Worm (Caenorhabditis elegans) whole organism, L1 larva: ENCODE measurements around the gene F09B9.5.

Experiments used
- C04F5.9 ChIP-seq: sonication (generic microtip); optimal IDR thresholded peaks from 2 replicates; lab custom pipeline; 2016; ENCODE audit warnings: missing genetic modification characterization, missing compliant biosample characterization
- C16A3.4 ChIP-seq: fragments of 150-350 bp; optimal IDR thresholded peaks from 2 replicates; lab custom pipeline; 2014; ENCODE audit warnings: missing biosample characterization, missing genetic modification characterization
- Y116A8C.19 ChIP-seq: sonication (generic microtip); optimal IDR thresholded peaks from 2 replicates; lab custom pipeline; 2016; ENCODE audit warnings: missing compliant biosample characterization, missing genetic modification characterization, borderline replicate concordance
- aly-2 ChIP-seq: fragments of 150-350 bp; optimal IDR thresholded peaks from 2 replicates; lab custom pipeline; 2014; ENCODE audit warnings: missing biosample characterization, missing genetic modification characterization
- ama-1 ChIP-seq: fragments of 150-350 bp; optimal IDR thresholded peaks from 2 replicates; lab custom pipeline; 2014
- blmp-1 ChIP-seq: fragments of 150-350 bp; optimal IDR thresholded peaks from 2 replicates; lab custom pipeline; 2014; ENCODE audit warnings: missing biosample characterization, missing genetic modification characterization
- ceh-63 ChIP-seq: fragments of 200-800 bp; sonication (Bioruptor generic); optimal IDR thresholded peaks from 2 replicates; lab custom pipeline; 2018; ENCODE audit warnings: mild to moderate bottlenecking, missing genetic modification characterization, missing compliant biosample characterization
- ceh-8 ChIP-seq: fragments of 200-800 bp; sonication (Bioruptor generic); optimal IDR thresholded peaks from 2 replicates; lab custom pipeline; 2018; ENCODE audit warnings: mild to moderate bottlenecking, missing genetic modification characterization, moderate library complexity, missing compliant biosample characterization
- ceh-90 ChIP-seq: sonication (generic microtip); optimal IDR thresholded peaks from 2 replicates; lab custom pipeline; 2016; ENCODE audit warnings: missing genetic modification characterization, missing compliant biosample characterization
- ces-1 ChIP-seq: fragments of 150-350 bp; optimal IDR thresholded peaks from 2 replicates; lab custom pipeline; 2014; ENCODE audit warnings: missing biosample characterization, missing genetic modification reagents, missing genetic modification characterization
- dpl-1 ChIP-seq, 3 experiments: fragments of 150-350 bp in 2 of 3; sonication (generic microtip) in 1 of 3; optimal IDR thresholded peaks; 2 replicates each; lab custom pipeline; 2014 to 2017; ENCODE audit warnings: missing biosample characterization in 3 of 3, missing genetic modification characterization in 3 of 3, missing genetic modification reagents in 3 of 3
- dsc-1 ChIP-seq: sonication (generic microtip); optimal IDR thresholded peaks from 2 replicates; lab custom pipeline; 2016; ENCODE audit warnings: mild to moderate bottlenecking, missing genetic modification characterization, missing compliant biosample characterization
- efl-1 ChIP-seq, 4 experiments: fragments of 150-350 bp; optimal IDR thresholded peaks in 3 of 4; peaks in 1 of 4; 1 replicate in 1 of 4; 2 replicates in 3 of 4; lab custom pipeline; 2014; ENCODE audit warnings: missing biosample characterization in 2 of 4, missing genetic modification characterization in 2 of 4, missing genetic modification reagents in 2 of 4
- elt-3 ChIP-seq, 6 experiments: fragments of 150-350 bp in 1 of 6; sonication (generic microtip); optimal IDR thresholded peaks; 2 replicates each; lab custom pipeline; 2017 to 2018; ENCODE audit warnings: missing biosample characterization in 6 of 6, missing genetic modification characterization in 6 of 6, inconsistent platforms in 1 of 6
- fkh-8 ChIP-seq: sonication (generic microtip); optimal IDR thresholded peaks from 2 replicates; lab custom pipeline; 2016; ENCODE audit warnings: mild to moderate bottlenecking, missing genetic modification characterization, missing compliant biosample characterization
- fos-1 ChIP-seq: fragments of 150-350 bp; optimal IDR thresholded peaks from 2 replicates; lab custom pipeline; 2014; ENCODE audit warnings: missing biosample characterization, missing genetic modification characterization
- grh-1 ChIP-seq: fragments of 200-800 bp; sonication (Bioruptor generic); IDR thresholded peaks from 2 replicates; pipeline ENCODE4 v1.3.6; 2022; ENCODE audit warnings: missing genetic modification reagents, missing genetic modification characterization, missing compliant biosample characterization
- hlh-4 ChIP-seq: sonication (generic microtip); optimal IDR thresholded peaks from 2 replicates; lab custom pipeline; 2016; ENCODE audit warnings: mild to moderate bottlenecking, missing genetic modification characterization, missing compliant biosample characterization
- hpl-2 ChIP-seq: fragments of 150-350 bp; optimal IDR thresholded peaks from 2 replicates; lab custom pipeline; 2014; ENCODE audit warnings: missing biosample characterization, missing genetic modification reagents, missing genetic modification characterization
- lin-15B ChIP-seq: fragments of 150-350 bp; sonication (generic microtip); optimal IDR thresholded peaks from 3 replicates; lab custom pipeline; 2014; ENCODE audit warnings: missing biosample characterization, missing genetic modification characterization
- lir-3 ChIP-seq: sonication (generic microtip); optimal IDR thresholded peaks from 2 replicates; lab custom pipeline; 2016; ENCODE audit warnings: mild to moderate bottlenecking, missing genetic modification characterization, moderate library complexity, missing compliant biosample characterization; ENCODE audit not compliant: poor library complexity
- mab-9 ChIP-seq: fragments of 200-800 bp; sonication (Bioruptor generic); IDR thresholded peaks from 2 replicates; pipeline ENCODE4 v1.3.6; 2022; ENCODE audit warnings: missing genetic modification reagents, missing genetic modification characterization, missing compliant biosample characterization
- mdl-1 ChIP-seq, 2 experiments: fragments of 150-350 bp; optimal IDR thresholded peaks; 2 replicates each; lab custom pipeline; 2014 to 2017; ENCODE audit warnings: missing biosample characterization in 2 of 2, missing genetic modification characterization in 2 of 2, inconsistent platforms in 1 of 2
- nhr-11 ChIP-seq: fragments of 150-350 bp; optimal IDR thresholded peaks from 2 replicates; lab custom pipeline; 2014; ENCODE audit warnings: missing biosample characterization, missing genetic modification characterization
- nhr-12 ChIP-seq: sonication (generic microtip); optimal IDR thresholded peaks from 2 replicates; lab custom pipeline; 2017; ENCODE audit warnings: missing biosample characterization, missing genetic modification characterization
- nhr-20 ChIP-seq: sonication (generic microtip); optimal IDR thresholded peaks from 2 replicates; lab custom pipeline; 2016; ENCODE audit warnings: mild to moderate bottlenecking, missing genetic modification characterization, missing compliant biosample characterization
- nhr-237 ChIP-seq: fragments of 150-350 bp; optimal IDR thresholded peaks from 2 replicates; lab custom pipeline; 2014; ENCODE audit warnings: missing biosample characterization, missing genetic modification characterization
- nhr-28 ChIP-seq: fragments of 150-350 bp; optimal IDR thresholded peaks from 2 replicates; lab custom pipeline; 2014; ENCODE audit warnings: missing biosample characterization, missing genetic modification characterization
- nhr-47 ChIP-seq: sonication (generic microtip); optimal IDR thresholded peaks from 2 replicates; lab custom pipeline; 2016; ENCODE audit warnings: mild to moderate bottlenecking, missing genetic modification characterization, moderate library complexity, missing compliant biosample characterization
- nhr-71 ChIP-seq: sonication (generic microtip); optimal IDR thresholded peaks from 2 replicates; lab custom pipeline; 2016; ENCODE audit warnings: mild to moderate bottlenecking, missing genetic modification characterization, moderate library complexity, missing compliant biosample characterization
- nhr-77 ChIP-seq: fragments of 150-350 bp; optimal IDR thresholded peaks from 2 replicates; lab custom pipeline; 2014; ENCODE audit warnings: missing biosample characterization, missing genetic modification characterization
- nhr-84 ChIP-seq: sonication (generic microtip); optimal IDR thresholded peaks from 2 replicates; lab custom pipeline; 2017; ENCODE audit warnings: missing biosample characterization, missing genetic modification characterization
- nhr-85 ChIP-seq: sonication (generic microtip); peaks from one replicate; lab custom pipeline; 2016; ENCODE audit warnings: missing genetic modification characterization, inconsistent platforms, missing compliant biosample characterization
- pax-3 ChIP-seq: fragments of 200-800 bp; sonication (Bioruptor generic); optimal IDR thresholded peaks from 2 replicates; lab custom pipeline; 2018; ENCODE audit warnings: mild to moderate bottlenecking, missing genetic modification characterization, moderate library complexity, missing compliant biosample characterization
- pqm-1 ChIP-seq: sonication (generic microtip); optimal IDR thresholded peaks from 3 replicates; lab custom pipeline; 2017; ENCODE audit warnings: missing biosample characterization, missing genetic modification characterization
- rnt-1 ChIP-seq: sonication (generic microtip); optimal IDR thresholded peaks from 2 replicates; lab custom pipeline; 2016; ENCODE audit warnings: mild to moderate bottlenecking, missing genetic modification characterization, moderate library complexity, missing compliant biosample characterization
- skn-1 ChIP-seq: fragments of 150-350 bp; optimal IDR thresholded peaks from 2 replicates; lab custom pipeline; 2014; ENCODE audit warnings: missing biosample characterization, missing genetic modification characterization
- snu-23 ChIP-seq: sonication (generic microtip); optimal IDR thresholded peaks from 2 replicates; lab custom pipeline; 2016; ENCODE audit warnings: missing genetic modification characterization, missing compliant biosample characterization
- sup-37 ChIP-seq: fragments of 200-800 bp; sonication (Bioruptor generic); optimal IDR thresholded peaks from 2 replicates; lab custom pipeline; 2018; ENCODE audit warnings: mild to moderate bottlenecking, missing genetic modification characterization, missing compliant biosample characterization
- swsn-7 ChIP-seq: sonication (generic microtip); optimal IDR thresholded peaks from 2 replicates; lab custom pipeline; 2016; ENCODE audit warnings: missing genetic modification characterization, missing compliant biosample characterization
- unc-130 ChIP-seq: fragments of 150-350 bp; optimal IDR thresholded peaks from 2 replicates; lab custom pipeline; 2017; ENCODE audit warnings: missing biosample characterization, missing genetic modification characterization, inconsistent platforms
- unc-62 ChIP-seq: fragments of 150-350 bp; optimal IDR thresholded peaks from 2 replicates; lab custom pipeline; 2014; ENCODE audit warnings: missing biosample characterization, missing genetic modification reagents, missing genetic modification characterization
- unc-86 ChIP-seq: sonication (generic microtip); optimal IDR thresholded peaks from 2 replicates; lab custom pipeline; 2016; ENCODE audit warnings: missing genetic modification characterization, missing compliant biosample characterization
- unc-98 ChIP-seq: fragments of 200-800 bp; sonication (Bioruptor generic); IDR thresholded peaks from 2 replicates; pipeline ENCODE4 v1.3.6; 2022; ENCODE audit warnings: missing genetic modification characterization, missing compliant biosample characterization
- vab-15 ChIP-seq: sonication (generic microtip); optimal IDR thresholded peaks from 2 replicates; lab custom pipeline; 2017; ENCODE audit warnings: missing genotype, mild to moderate bottlenecking, missing genetic modification characterization, missing compliant biosample characterization
- xbp-1 ChIP-seq: sonication (generic microtip); optimal IDR thresholded peaks from 2 replicates; lab custom pipeline; 2016; ENCODE audit warnings: missing genetic modification characterization, missing compliant biosample characterization
- zag-1 ChIP-seq: fragments of 150-350 bp; optimal IDR thresholded peaks from 2 replicates; lab custom pipeline; 2014; ENCODE audit warnings: missing biosample characterization, missing genetic modification characterization
- zip-4 ChIP-seq: fragments of 200-800 bp; sonication (Bioruptor generic); optimal IDR thresholded peaks from 2 replicates; lab custom pipeline; 2018; ENCODE audit warnings: mild to moderate bottlenecking, missing genetic modification characterization, moderate library complexity, missing compliant biosample characterization
- ztf-11 ChIP-seq, 2 experiments: sonication (generic microtip); optimal IDR thresholded peaks; 2 replicates each; lab custom pipeline; 2016 to 2017; ENCODE audit warnings: missing genetic modification characterization in 2 of 2, missing biosample characterization in 1 of 2, missing compliant biosample characterization in 1 of 2

Gene F09B9.5

DNA sequence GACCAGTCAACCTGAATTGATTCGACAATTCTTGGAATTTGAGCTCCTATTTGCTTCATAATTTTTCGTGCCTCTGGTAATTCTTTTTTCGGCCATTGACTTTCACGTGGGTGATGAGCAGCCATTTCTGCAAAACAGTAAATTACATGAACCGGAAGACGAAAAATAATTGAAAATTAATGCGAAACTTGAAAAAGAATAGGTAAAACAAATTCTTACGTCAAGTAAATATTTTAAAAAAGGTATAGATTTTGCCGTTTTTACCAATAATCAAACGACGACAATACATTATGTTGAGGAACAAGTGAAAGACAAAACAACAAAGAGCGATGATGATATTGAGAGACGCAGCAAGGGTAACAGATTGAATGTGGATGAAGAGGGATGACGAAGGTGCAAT is 16.1 kb upstream of the F09B9.5 start, which contains the start of gene moc-1:
Gene moc-1 (minus strand): TSS at position 127 of the 400 bp plus-strand sequence.
- TF ChIP-seq lin-15B (tag; lab: Kevin White, UChicago): no peak
- no peak for TF ChIP-seq fos-1
- no peak for TF ChIP-seq ces-1
- no peak for TF ChIP-seq ama-1
- TF ChIP-seq blmp-1 (tag; lab: Kevin White, UChicago): peak; percentile 52
- peak; percentile 28 for TF ChIP-seq nhr-71
- no peak for TF ChIP-seq unc-86
- TF ChIP-seq dpl-1 (GFP tag; optimal IDR thresholded peaks at IDR 0.05; lab: Kevin White, UChicago): no peak
- TF ChIP-seq swsn-7: no peak
- TF ChIP-seq rnt-1 (tag; lab: Kevin White, UChicago): no peak
- no peak for TF ChIP-seq xbp-1 (tag; lab: Kevin White, UChicago)
- peak; percentile 45 for TF ChIP-seq fkh-8 (tag; lab: Kevin White, UChicago)
- no peak for TF ChIP-seq sup-37 (GFP tag; lab: Kevin White, UChicago)
- TF ChIP-seq dsc-1 (tag; lab: Kevin White, UChicago): no peak
- no peak for TF ChIP-seq elt-3 (tag; optimal IDR thresholded peaks at IDR 0.05; lab: Kevin White, UChicago)
- TF ChIP-seq vab-15 (tag; lab: Kevin White, UChicago): no peak
- no peak for TF ChIP-seq nhr-20 (tag; lab: Kevin White, UChicago)
- TF ChIP-seq skn-1 (tag; lab: Kevin White, UChicago): peak; percentile 25
- no peak for TF ChIP-seq nhr-85 (tag; lab: Kevin White, UChicago)
- no peak for TF ChIP-seq hlh-4 (tag; lab: Kevin White, UChicago)
- no peak for TF ChIP-seq zag-1
- no peak for TF ChIP-seq snu-23 (GFP tag; lab: Kevin White, UChicago)
- no peak for TF ChIP-seq nhr-28 (tag; lab: Kevin White, UChicago)
- no peak for TF ChIP-seq ceh-63 (GFP tag; lab: Kevin White, UChicago)
- no peak for TF ChIP-seq mdl-1 (tag; optimal IDR thresholded peaks at IDR 0.05; lab: Kevin White, UChicago)

DNA sequence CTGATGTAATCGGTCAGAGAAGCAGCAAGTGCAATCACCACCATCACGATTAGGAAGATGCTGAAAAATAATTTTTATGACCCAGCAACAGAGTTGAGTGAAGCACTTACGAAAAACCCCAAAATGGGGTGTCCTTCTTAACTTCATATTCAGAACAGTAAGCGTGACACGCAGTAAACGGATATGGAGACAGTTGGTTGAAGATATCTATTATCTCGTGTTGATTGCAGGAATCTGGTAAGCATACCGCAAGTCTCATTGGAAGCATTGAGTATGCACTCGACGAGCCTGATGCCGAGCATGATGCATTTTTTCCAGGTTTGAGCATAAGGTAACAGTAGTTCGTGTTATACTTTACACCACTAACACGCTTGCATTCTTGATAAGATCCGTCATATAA is 13.4 kb upstream of the F09B9.5 start:
- TF ChIP-seq mab-9 (GFP tag; lab: Robert Waterston, UW) (no peak), unc-130 (tag; lab: Kevin White, UChicago) (no peak), ceh-8 (no peak), nhr-85 (tag; lab: Kevin White, UChicago) (no peak), unc-62 (GFP tag; lab: Kevin White, UChicago) (no peak), zip-4 (no peak), ztf-11 (tag; optimal IDR thresholded peaks at IDR 0.05; lab: Kevin White, UChicago) (no peak), Y116A8C.19 (tag; lab: Kevin White, UChicago) (no peak), lir-3 (tag; lab: Kevin White, UChicago) (no peak), nhr-47 (tag; lab: Kevin White, UChicago) (no peak), grh-1 (no peak), unc-98 (GFP tag; lab: Robert Waterston, UW) (no peak), pax-3 (tag; lab: Kevin White, UChicago) (no peak), aly-2 (tag; lab: Kevin White, UChicago) (no peak), pqm-1 (tag; lab: Kevin White, UChicago) (no peak), nhr-237 (tag; lab: Kevin White, UChicago) (no peak), nhr-28 (tag; lab: Kevin White, UChicago) (no peak), ceh-90 (tag; lab: Kevin White, UChicago) (no peak)

DNA sequence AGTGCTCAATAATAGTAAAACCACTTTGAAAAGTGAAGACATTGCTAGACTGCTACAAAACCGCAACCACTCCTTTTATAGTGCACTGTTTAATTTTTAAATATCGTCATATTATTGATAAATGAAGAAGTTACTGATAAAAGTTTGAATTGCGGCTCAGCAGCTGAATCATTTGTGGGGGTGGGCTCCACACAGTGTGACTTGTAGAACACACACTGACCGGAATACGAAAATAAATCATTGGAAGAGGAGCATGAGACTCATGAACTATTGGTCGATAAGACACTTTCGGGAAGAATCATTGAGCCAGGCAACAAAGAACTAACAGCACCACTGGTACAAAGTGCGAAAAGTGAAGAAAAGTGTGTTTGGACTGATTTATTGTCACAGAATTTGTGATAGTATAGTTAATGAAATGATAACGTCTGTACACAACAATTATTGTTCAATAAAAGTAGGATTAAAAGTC is 12.6 kb upstream of the F09B9.5 start, which contains the start of gene oac-14:
Gene oac-14 (minus strand): TSS at position 51 of the 469 bp plus-strand sequence.
- no peak for TF ChIP-seq ces-1
- TF ChIP-seq nhr-77: no peak
- no peak for TF ChIP-seq rnt-1 (tag; lab: Kevin White, UChicago)
- no peak for TF ChIP-seq dpl-1 (GFP tag; optimal IDR thresholded peaks at IDR 0.05; lab: Kevin White, UChicago)
- TF ChIP-seq nhr-84: no peak
- peak; percentile 73 for TF ChIP-seq nhr-20 (tag; lab: Kevin White, UChicago)
- TF ChIP-seq efl-1 (optimal IDR thresholded peaks at IDR 0.05; lab: Kevin White, UChicago): no peak
- peak in 1 of 2 experiments; percentile 84 for TF ChIP-seq efl-1 (GFP tag; optimal IDR thresholded peaks at IDR 0.05 in 1 of 2; lab: Kevin White, UChicago)
- no peak for TF ChIP-seq nhr-11
- TF ChIP-seq C04F5.9 (tag; lab: Kevin White, UChicago): no peak
- no peak for TF ChIP-seq unc-130 (tag; lab: Kevin White, UChicago)
- TF ChIP-seq Y116A8C.19 (tag; lab: Kevin White, UChicago): no peak
- no peak for TF ChIP-seq ceh-90 (tag; lab: Kevin White, UChicago)
- no peak for TF ChIP-seq hpl-2 (GFP tag; lab: Kevin White, UChicago)
- no peak for TF ChIP-seq ceh-8
- no peak for TF ChIP-seq mdl-1 (tag; optimal IDR thresholded peaks at IDR 0.05; lab: Kevin White, UChicago)
- no peak for TF ChIP-seq fos-1
- TF ChIP-seq C16A3.4: no peak
- TF ChIP-seq nhr-12 (tag; lab: Kevin White, UChicago): no peak
- TF ChIP-seq pax-3 (tag; lab: Kevin White, UChicago): no peak
- TF ChIP-seq nhr-71: peak; percentile 60
- no peak for TF ChIP-seq unc-86
- TF ChIP-seq snu-23 (GFP tag; lab: Kevin White, UChicago): no peak
